Worm (Caenorhabditis elegans) whole organism, midembryonic: ENCODE data around the gene ran-1.

Experiments
- T22C8.4 ChIP-seq: fragments of 200-800 bp; sonication (Bioruptor generic); IDR thresholded peaks from 2 replicates; pipeline ENCODE4 v1.3.6; 2022; ENCODE audit warnings: missing genetic modification characterization, missing compliant biosample characterization
- cog-1 ChIP-seq: sonication (generic microtip); optimal IDR thresholded peaks from 2 replicates; lab custom pipeline; 2016; ENCODE audit warnings: missing genetic modification characterization, missing compliant biosample characterization
- flt-1 ChIP-seq: fragments of 200-800 bp; sonication (Bioruptor generic); IDR thresholded peaks from 2 replicates; pipeline ENCODE4 v1.3.6; 2022; ENCODE audit warnings: missing genetic modification characterization, missing compliant biosample characterization
- klf-2 ChIP-seq: fragments of 200-800 bp; sonication (Bioruptor generic); conservative IDR thresholded peaks from 2 replicates; pipeline ENCODE4 v1.3.6; 2022; ENCODE audit warnings: missing genetic modification reagents, missing genetic modification characterization, missing compliant biosample characterization
- med-1 ChIP-seq: sonication (generic microtip); optimal IDR thresholded peaks from 2 replicates; lab custom pipeline; 2017; ENCODE audit warnings: missing genetic modification characterization, mild to moderate bottlenecking, missing compliant biosample characterization, antibody characterized with exemption, missing genetic modification reagents; ENCODE audit not compliant: insufficient read depth
- ref-1 ChIP-seq: fragments of 200-800 bp; sonication (Bioruptor generic); conservative IDR thresholded peaks from 2 replicates; pipeline ENCODE4 v1.3.6; 2022; ENCODE audit warnings: missing genetic modification reagents, missing genetic modification characterization, missing compliant biosample characterization
- tab-1 ChIP-seq: fragments of 200-800 bp; sonication (Bioruptor generic); IDR thresholded peaks from 2 replicates; pipeline ENCODE4 v1.3.6; 2022; ENCODE audit warnings: missing genetic modification characterization, missing compliant biosample characterization
- ztf-23 ChIP-seq: fragments of 200-800 bp; sonication (Bioruptor generic); IDR thresholded peaks from 2 replicates; pipeline ENCODE4 v1.3.6; 2022; ENCODE audit warnings: missing genetic modification reagents, missing genetic modification characterization, missing compliant biosample characterization
- ztf-29 ChIP-seq: fragments of 200-800 bp; sonication (Bioruptor generic); IDR thresholded peaks from 2 replicates; pipeline ENCODE4 v1.3.6; 2022; ENCODE audit warnings: missing genetic modification reagents, missing genetic modification characterization, missing compliant biosample characterization

ce11 chrIII:10711192-10711673 lies 36.3 kb downstream of the ran-1 start, which contains the start of gene W09D10.5:
- 0 out of 2 replicates have a peak, but pooled peaks have one; percentile 6 for TF ChIP-seq flt-1 (GFP tag; lab: Robert Waterston, UW)
- TF ChIP-seq klf-2 (GFP tag; lab: Robert Waterston, UW) = no peak
- TF ChIP-seq tab-1 (GFP tag; lab: Robert Waterston, UW) = no peak
- no peak for TF ChIP-seq cog-1 (tag; lab: Kevin White, UChicago)
- TF ChIP-seq med-1 = no peak
- no peak for TF ChIP-seq T22C8.4
- TF ChIP-seq ztf-29 (GFP tag; lab: Robert Waterston, UW) = no peak
- no peak for TF ChIP-seq ztf-23
- no peak for TF ChIP-seq ref-1
